Fruit fly (Drosophila melanogaster): ENCODE measurements around the gene CG12065.

Gene CG12065

dm6 chrX:8569639-8570038 is 4.5 kb upstream of the CG12065 start:
- no peak for TF ChIP-seq ci (GFP tag; IDR thresholded peaks at IDR 0.05)
- TF ChIP-seq Pdp1 (GFP tag; optimal IDR thresholded peaks at IDR 0.05), result peak in 1 of 2 experiments; percentile 93
- no peak for TF ChIP-seq Aef1 (GFP tag; IDR thresholded peaks at IDR 0.05)

dm6 chrX:8570848-8571247 is 3.3 kb upstream of the CG12065 start, which contains the start of gene CG12111:
Gene CG12111, minus strand, starts transcription at chrX:8570948.
- TF ChIP-seq CG11723 (GFP tag; optimal IDR thresholded peaks at IDR 0.05) (no peak), BtbVII (GFP tag; optimal IDR thresholded peaks at IDR 0.05) (no peak)

dm6 chrX:8571936-8572335 is 2.2 kb upstream of the CG12065 start:
- TF ChIP-seq CG5180 (GFP tag; optimal IDR thresholded peaks at IDR 0.05), result no peak
- TF ChIP-seq Hr78 (GFP tag; optimal IDR thresholded peaks at IDR 0.05), result peak in 1 of 2 experiments; percentile 32
- no peak for TF ChIP-seq emc (GFP tag; optimal IDR thresholded peaks at IDR 0.05)
- TF ChIP-seq Dad (GFP tag; optimal IDR thresholded peaks at IDR 0.05), result no peak

DNA sequence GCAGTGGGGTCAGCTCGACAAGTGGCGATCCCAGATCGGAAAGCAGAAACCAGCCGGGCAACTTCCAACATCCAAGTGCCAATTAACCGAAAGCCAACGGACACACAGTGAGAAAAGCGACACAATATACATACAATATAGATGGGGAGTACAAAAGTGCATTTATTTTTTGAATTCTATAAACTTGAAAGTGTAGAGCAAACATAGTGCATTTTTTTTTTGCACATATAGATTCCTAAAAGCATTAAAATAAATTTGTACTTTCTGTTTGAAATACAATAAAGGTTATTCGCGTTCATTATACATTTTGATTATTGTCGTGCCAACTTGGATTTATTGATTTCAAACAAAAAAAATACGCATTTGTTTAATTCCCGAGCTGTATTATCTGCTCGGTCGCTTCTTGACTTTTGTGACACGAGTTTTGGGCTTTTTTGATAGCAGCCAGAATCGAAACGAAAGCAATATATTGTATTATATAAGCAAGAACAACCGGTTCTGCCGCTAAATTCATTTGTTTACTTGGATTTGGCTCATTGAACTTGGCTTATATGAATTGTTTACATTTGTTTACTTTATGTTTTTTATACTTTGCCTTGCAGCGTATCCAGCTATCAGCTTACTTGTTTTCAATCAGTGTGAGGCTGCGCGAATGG is 1.0 kb upstream of the CG12065 start, which contains the start of gene spirit:
TSS of gene spirit (minus strand) at position 655 of the 656 bp plus-strand sequence.
- peak in 1 of 2 experiments; percentile 89 for TF ChIP-seq Pdp1 (GFP tag; optimal IDR thresholded peaks at IDR 0.05)
- TF ChIP-seq CoRest (tag; optimal IDR thresholded peaks at IDR 0.05), result no peak

- no peak for TF ChIP-seq ash1 (GFP tag; optimal IDR thresholded peaks at IDR 0.05)
- TF ChIP-seq h (optimal IDR thresholded peaks at IDR 0.05), result no peak
- TF ChIP-seq Vsx1 (GFP tag; optimal IDR thresholded peaks at IDR 0.05), result no peak
- peak; percentile 14 for TF ChIP-seq CG12219 (GFP tag; optimal IDR thresholded peaks at IDR 0.05)
- TF ChIP-seq Fer3 (tag; optimal IDR thresholded peaks at IDR 0.05), result peak; percentile 33
- peak; percentile 41 for TF ChIP-seq CG8924 (tag; optimal IDR thresholded peaks at IDR 0.05)
- no peak for TF ChIP-seq CG7987 (GFP tag; optimal IDR thresholded peaks at IDR 0.05)
- TF ChIP-seq D19A (tag; optimal IDR thresholded peaks at IDR 0.05), result peak; percentile 4
- TF ChIP-seq Sry-δ (GFP tag; optimal IDR thresholded peaks at IDR 0.05), result no peak
- TF ChIP-seq Taf1 (GFP tag; IDR thresholded peaks at IDR 0.05), result no peak
- no peak for TF ChIP-seq Side (GFP tag; optimal IDR thresholded peaks at IDR 0.05)
- no peak for TF ChIP-seq CG4404 (GFP tag; IDR thresholded peaks at IDR 0.05)
- no peak for TF ChIP-seq CG18262 (tag; optimal IDR thresholded peaks at IDR 0.05)
- TF ChIP-seq Neu2 (GFP tag; optimal IDR thresholded peaks at IDR 0.05; ENCODE audit: borderline replicate concordance), result no peak
- peak; percentile 40 for TF ChIP-seq ftz-f1 (GFP tag; optimal IDR thresholded peaks at IDR 0.05)
- no peak for TF ChIP-seq esg (GFP tag; conservative IDR thresholded peaks at IDR 0.05)
- TF ChIP-seq Doc2 (GFP tag; IDR thresholded peaks at IDR 0.05), result no peak
- TF ChIP-seq Antp (GFP tag; optimal IDR thresholded peaks at IDR 0.05), result no peak
- peak; percentile 50 for TF ChIP-seq Drgx (GFP tag; IDR thresholded peaks at IDR 0.05)
- TF ChIP-seq CG10274 (GFP tag; optimal IDR thresholded peaks at IDR 0.05), result no peak
- TF ChIP-seq CG17359 (tag; optimal IDR thresholded peaks at IDR 0.05), result peak; percentile 51
- TF ChIP-seq CoRest (tag; optimal IDR thresholded peaks at IDR 0.05), result peak; percentile 11
- peak; percentile 68 for TF ChIP-seq Rfx (GFP tag; IDR thresholded peaks at IDR 0.05)
- TF ChIP-seq NK7.1 (GFP tag; optimal IDR thresholded peaks at IDR 0.05), result peak; percentile 7
- no peak for TF ChIP-seq jumu (GFP tag; optimal IDR thresholded peaks at IDR 0.05)
- TF ChIP-seq HmgZ (tag; optimal IDR thresholded peaks at IDR 0.05), result no peak
- TF ChIP-seq C15 (GFP tag; IDR thresholded peaks at IDR 0.05), result no peak
- TF ChIP-seq CG5245 (GFP tag; optimal IDR thresholded peaks at IDR 0.05), result no peak
- no peak for TF ChIP-seq CG30020 (tag; optimal IDR thresholded peaks at IDR 0.05)
- no peak for TF ChIP-seq CG3065 (GFP tag; optimal IDR thresholded peaks at IDR 0.05)
- TF ChIP-seq Hsf (GFP tag; optimal IDR thresholded peaks at IDR 0.05), result peak; percentile 28
- no peak for TF ChIP-seq emc (GFP tag; optimal IDR thresholded peaks at IDR 0.05)
- TF ChIP-seq H2.0 (GFP tag; IDR thresholded peaks at IDR 0.05), result 0 out of 2 replicates have a peak, but pooled peaks have one; percentile 31
These were observed 705 bp downstream of the CG12065 start for dm6 chrX:8574672-8575350.

Measured in whole organism, embryonic.